Fruit fly (Drosophila melanogaster) whole organism, embryonic: ENCODE results near the gene papi.

Experiments used
- B-H1 ChIP-seq: fragments of 200-800 bp; sonication (Bioruptor generic); IDR thresholded peaks from 3 replicates; pipeline ENCODE4 v1.3.6; 2022; ENCODE audit warnings: missing biosample characterization, missing genetic modification characterization
- Bgb ChIP-seq: fragments of 200-800 bp; sonication (Bioruptor generic); IDR thresholded peaks from 2 replicates; pipeline ENCODE4 v1.3.6; 2022; ENCODE audit warnings: missing biosample characterization, missing genetic modification characterization; ENCODE audit not compliant: partially characterized antibody
- Bteb2 ChIP-seq: fragments of 200-800 bp; sonication (Bioruptor generic); optimal IDR thresholded peaks from 2 replicates; lab custom pipeline; 2016; ENCODE audit warnings: missing biosample characterization, missing genetic modification characterization
- CG10209 ChIP-seq: fragments of 200-800 bp; sonication (Bioruptor generic); optimal IDR thresholded peaks from 3 replicates; lab custom pipeline; 2017; ENCODE audit warnings: missing biosample characterization, mild to moderate bottlenecking, missing genetic modification characterization, missing genetic modification reagents
- CG10462 ChIP-seq: fragments of 200-800 bp; sonication (Bioruptor generic); optimal IDR thresholded peaks from 2 replicates; lab custom pipeline; 2016; ENCODE audit warnings: missing biosample characterization, missing genetic modification characterization
- CG12071 ChIP-seq: fragments of 200-800 bp; sonication (Bioruptor generic); optimal IDR thresholded peaks from 3 replicates; lab custom pipeline; 2018; ENCODE audit warnings: missing biosample characterization, mild to moderate bottlenecking, missing genetic modification characterization
- CG12769 ChIP-seq: fragments of 200-800 bp; sonication (Bioruptor generic); optimal IDR thresholded peaks from 2 replicates; lab custom pipeline; 2019; ENCODE audit warnings: missing biosample characterization, mild to moderate bottlenecking, missing genetic modification characterization, moderate library complexity
- CG1647 ChIP-seq: fragments of 200-800 bp; sonication (Bioruptor generic); optimal IDR thresholded peaks from 3 replicates; lab custom pipeline; 2016; ENCODE audit warnings: missing biosample characterization, missing genetic modification characterization
- CG17361 ChIP-seq: fragments of 200-800 bp; sonication (Bioruptor generic); IDR thresholded peaks from 3 replicates; pipeline ENCODE4 v1.3.6; 2022; ENCODE audit warnings: missing biosample characterization, missing genetic modification characterization
- CG18599 ChIP-seq: fragments of 200-800 bp; sonication (Bioruptor generic); optimal IDR thresholded peaks from 3 replicates; lab custom pipeline; 2017; ENCODE audit warnings: missing biosample characterization, missing genetic modification characterization, mild to moderate bottlenecking, moderate library complexity, missing genetic modification reagents
- CG2875 ChIP-seq: fragments of 200-800 bp; sonication (Bioruptor generic); optimal IDR thresholded peaks from 2 replicates; lab custom pipeline; 2017; ENCODE audit warnings: missing biosample characterization, mild to moderate bottlenecking, missing genetic modification characterization, missing genetic modification reagents
- CG2889 ChIP-seq: fragments of 200-800 bp; sonication (Bioruptor generic); IDR thresholded peaks from 3 replicates; pipeline ENCODE4 v1.3.6; 2022; ENCODE audit warnings: missing biosample characterization, missing genetic modification characterization
- CG32532 ChIP-seq: fragments of 200-800 bp; sonication (Bioruptor generic); IDR thresholded peaks from 2 replicates; pipeline ENCODE4 v1.3.6; 2022; ENCODE audit warnings: missing biosample characterization, missing genetic modification characterization
- CG3726 ChIP-seq: fragments of 200-800 bp; sonication (Bioruptor generic); IDR thresholded peaks from 3 replicates; pipeline ENCODE4, ENCODE4 v1.3.6; 2022; ENCODE audit warnings: missing biosample characterization, missing genetic modification characterization
- CG4854 ChIP-seq: fragments of 200-800 bp; sonication (Bioruptor generic); optimal IDR thresholded peaks from 2 replicates; lab custom pipeline; 2016; ENCODE audit warnings: missing biosample characterization, missing genetic modification characterization, inconsistent platforms
- CG5180 ChIP-seq: fragments of 200-800 bp; sonication (Bioruptor generic); optimal IDR thresholded peaks from 3 replicates; lab custom pipeline; 2017; ENCODE audit warnings: missing biosample characterization, missing genetic modification characterization, mild to moderate bottlenecking, moderate library complexity, missing genetic modification reagents
- CG8290 ChIP-seq, 3 experiments: fragments of 200-800 bp; sonication (Bioruptor generic); optimal IDR thresholded peaks; 2 replicates each; lab custom pipeline; 2016 to 2019; ENCODE audit warnings: missing biosample characterization in 3 of 3, missing genetic modification characterization in 3 of 3, mild to moderate bottlenecking in 2 of 3, moderate library complexity in 1 of 3
- CG9727 ChIP-seq: fragments of 200-800 bp; sonication (Bioruptor generic); optimal IDR thresholded peaks from 3 replicates; lab custom pipeline; 2017; ENCODE audit warnings: missing biosample characterization, mild to moderate bottlenecking, missing genetic modification characterization
- CG9876 ChIP-seq: fragments of 200-800 bp; sonication (Bioruptor generic); optimal IDR thresholded peaks from 2 replicates; lab custom pipeline; 2016; ENCODE audit warnings: missing biosample characterization, missing genetic modification characterization
- Dek ChIP-seq: fragments of 200-800 bp; sonication (Bioruptor generic); optimal IDR thresholded peaks from 3 replicates; lab custom pipeline; 2019; ENCODE audit warnings: missing biosample characterization, mild to moderate bottlenecking, missing genetic modification characterization, moderate library complexity
- Dll ChIP-seq: fragments of 200-800 bp; sonication (Bioruptor generic); IDR thresholded peaks from 4 replicates; pipeline ENCODE4 v1.3.6; 2022; ENCODE audit warnings: missing biosample characterization, missing genetic modification characterization; ENCODE audit not compliant: partially characterized antibody
- Dp ChIP-seq: fragments of 200-800 bp; sonication (Bioruptor generic); optimal IDR thresholded peaks from 2 replicates; lab custom pipeline; 2018; ENCODE audit warnings: missing biosample characterization, mild to moderate bottlenecking, missing genetic modification characterization, moderate library complexity
- Gsc ChIP-seq: fragments of 200-800 bp; sonication (Bioruptor generic); IDR thresholded peaks from 2 replicates; pipeline ENCODE4 v1.3.6; 2022; ENCODE audit warnings: missing biosample characterization, missing genetic modification characterization
- H2.0 ChIP-seq: fragments of 200-800 bp; sonication (Bioruptor generic); IDR thresholded peaks from 2 replicates; pipeline ENCODE4 v1.3.6; 2022; ENCODE audit warnings: missing biosample characterization, missing genetic modification characterization
- MTF-1 ChIP-seq: fragments of 200-800 bp; sonication (Bioruptor generic); optimal IDR thresholded peaks from 2 replicates; lab custom pipeline; 2018; ENCODE audit warnings: missing biosample characterization, mild to moderate bottlenecking, missing genetic modification characterization, borderline replicate concordance
- Mrtf ChIP-seq: fragments of 200-800 bp; sonication (Bioruptor generic); IDR thresholded peaks from 3 replicates; pipeline ENCODE4 v1.3.6; 2022; ENCODE audit warnings: missing biosample characterization, missing genetic modification characterization
- NFAT ChIP-seq: fragments of 200-800 bp; sonication (Bioruptor generic); IDR thresholded peaks from 2 replicates; pipeline ENCODE4 v1.3.6; 2022; ENCODE audit warnings: missing biosample characterization, missing genetic modification characterization
- Neu2 ChIP-seq: fragments of 200-800 bp; sonication (Bioruptor generic); optimal IDR thresholded peaks from 3 replicates; lab custom pipeline; 2016; ENCODE audit warnings: missing biosample characterization, missing genetic modification characterization, borderline replicate concordance
- Xbp1 ChIP-seq: fragments of 200-800 bp; sonication (Bioruptor generic); optimal IDR thresholded peaks from 3 replicates; lab custom pipeline; 2016; ENCODE audit warnings: missing biosample characterization, mild to moderate bottlenecking, missing genetic modification characterization
- YL-1 ChIP-seq: fragments of 200-800 bp; sonication (Bioruptor generic); optimal IDR thresholded peaks from 3 replicates; lab custom pipeline; 2017; ENCODE audit warnings: missing biosample characterization, mild to moderate bottlenecking, missing genetic modification characterization
- ab ChIP-seq: fragments of 200-800 bp; sonication (Bioruptor generic); optimal IDR thresholded peaks from 2 replicates; lab custom pipeline; 2016; ENCODE audit warnings: missing biosample characterization, missing genetic modification characterization
- az2 ChIP-seq: fragments of 200-800 bp; sonication (Bioruptor generic); optimal IDR thresholded peaks from 3 replicates; lab custom pipeline; 2016; ENCODE audit warnings: missing biosample characterization, missing genetic modification characterization
- bowl ChIP-seq: fragments of 200-800 bp; sonication (Bioruptor generic); IDR thresholded peaks from 2 replicates; pipeline ENCODE4 v1.3.6; 2022; ENCODE audit warnings: missing biosample characterization, missing genetic modification characterization
- corto ChIP-seq: fragments of 200-800 bp; sonication (Bioruptor generic); optimal IDR thresholded peaks from 2 replicates; lab custom pipeline; 2016; ENCODE audit warnings: missing biosample characterization, mild to moderate bottlenecking, missing genetic modification characterization, moderate library complexity
- fd3F ChIP-seq: fragments of 200-800 bp; sonication (Bioruptor generic); optimal IDR thresholded peaks from 2 replicates; lab custom pipeline; 2018; ENCODE audit warnings: missing biosample characterization, mild to moderate bottlenecking, missing genetic modification characterization, moderate library complexity
- fd96Cb ChIP-seq: fragments of 200-800 bp; sonication (Bioruptor generic); optimal IDR thresholded peaks from 2 replicates; lab custom pipeline; 2018; ENCODE audit warnings: missing biosample characterization, mild to moderate bottlenecking, missing genetic modification characterization, moderate library complexity
- gce ChIP-seq: fragments of 200-800 bp; sonication (Bioruptor generic); IDR thresholded peaks from 3 replicates; pipeline ENCODE4 v1.3.6; 2022; ENCODE audit warnings: missing biosample characterization, missing genetic modification characterization
- gcm ChIP-seq: fragments of 200-800 bp; sonication (Bioruptor generic); optimal IDR thresholded peaks from 2 replicates; lab custom pipeline; 2019; ENCODE audit warnings: missing biosample characterization, mild to moderate bottlenecking, missing genetic modification characterization, moderate library complexity
- hkb ChIP-seq, 2 experiments: fragments of 200-800 bp in 1 of 2; fragments of >200 bp in 1 of 2; sonication (Bioruptor generic) in 1 of 2; IDR thresholded peaks in 1 of 2; optimal IDR thresholded peaks in 1 of 2; 2 replicates each; pipeline versions ENCODE4 v1.3.6 to Lab custom; 2017 to 2022; ENCODE audit warnings: missing biosample characterization in 1 of 2, missing genetic modification characterization in 1 of 2
- kay ChIP-seq: fragments of 200-800 bp; sonication (Bioruptor generic); optimal IDR thresholded peaks from 2 replicates; lab custom pipeline; 2016; ENCODE audit warnings: missing biosample characterization, missing genetic modification characterization
- mam ChIP-seq: fragments of 200-800 bp; sonication (Bioruptor generic); optimal IDR thresholded peaks from 3 replicates; lab custom pipeline; 2016; ENCODE audit warnings: missing biosample characterization, missing genetic modification characterization
- otp ChIP-seq: fragments of 200-800 bp; sonication (Bioruptor generic); IDR thresholded peaks from 3 replicates; pipeline ENCODE4, ENCODE4 v1.3.6; 2022; ENCODE audit warnings: missing biosample characterization, missing genetic modification characterization
- pzg ChIP-seq: fragments of 200-800 bp; sonication (Bioruptor generic); optimal IDR thresholded peaks from 3 replicates; lab custom pipeline; 2018; ENCODE audit warnings: missing biosample characterization, mild to moderate bottlenecking, missing genetic modification characterization, moderate library complexity
- salm ChIP-seq: fragments of 200-800 bp; sonication (Bioruptor generic); optimal IDR thresholded peaks from 2 replicates; lab custom pipeline; 2018; ENCODE audit warnings: missing biosample characterization, mild to moderate bottlenecking, missing genetic modification characterization
- tio ChIP-seq: fragments of 200-800 bp; sonication (Bioruptor generic); optimal IDR thresholded peaks from 2 replicates; lab custom pipeline; 2017; ENCODE audit warnings: missing biosample characterization, missing genetic modification characterization, inconsistent platforms
- tx ChIP-seq: fragments of 200-800 bp; sonication (Bioruptor generic); optimal IDR thresholded peaks from 2 replicates; lab custom pipeline; 2016; ENCODE audit warnings: missing biosample characterization, missing genetic modification characterization
- zen ChIP-seq: fragments of 200-800 bp; sonication (Bioruptor generic); optimal IDR thresholded peaks from 3 replicates; lab custom pipeline; 2018; ENCODE audit warnings: missing biosample characterization, mild to moderate bottlenecking, missing genetic modification characterization, moderate library complexity

The papi gene

DNA sequence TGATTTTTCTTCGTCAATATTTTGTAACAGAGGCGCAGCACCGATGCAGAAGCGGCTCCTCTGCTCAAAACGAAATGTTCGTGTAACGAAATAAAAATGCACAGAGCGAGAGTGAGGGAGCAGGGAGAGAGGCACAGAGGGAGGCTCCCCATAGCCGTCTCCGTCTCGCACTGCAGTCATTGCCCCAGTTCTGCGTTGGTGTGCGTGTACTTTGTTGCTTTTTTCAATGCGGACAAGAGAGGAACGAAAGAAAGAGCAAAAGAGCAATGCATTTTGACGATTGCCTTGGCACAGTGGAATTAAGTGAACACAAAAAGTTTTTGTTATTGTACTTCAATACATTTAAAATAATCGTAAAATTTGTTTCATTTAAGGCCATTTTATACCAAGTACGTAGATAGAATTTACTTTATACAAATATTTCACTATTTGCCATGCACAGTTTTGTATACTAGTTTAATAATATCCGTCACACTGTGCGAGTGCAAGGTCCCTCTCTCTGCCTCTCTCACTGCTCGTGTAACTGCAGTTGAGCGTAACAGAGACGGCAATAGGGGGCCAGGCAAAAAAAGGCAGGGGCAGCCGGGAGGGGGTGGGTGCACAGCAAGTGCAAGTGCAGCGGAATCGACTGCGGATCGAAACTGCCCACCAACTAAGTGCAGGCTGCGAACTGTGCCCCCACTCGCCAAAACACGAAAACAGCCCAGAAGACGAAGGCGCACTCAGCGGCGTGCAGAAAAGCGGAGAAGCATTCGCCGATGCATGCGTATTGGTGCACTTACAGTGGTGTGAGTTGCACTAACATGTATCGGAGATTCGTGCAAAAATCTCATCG, 18.3 kb upstream of the papi start (continued):
- peak; percentile 100 for TF ChIP-seq fd96Cb (tag; lab: Kevin White, UChicago)
- peak; percentile 94 for TF ChIP-seq CG2889 (GFP tag; lab: Robert Waterston, UW)
- TF ChIP-seq NFAT (GFP tag; lab: Robert Waterston, UW) = peak; percentile 80
- peak; percentile 99 for TF ChIP-seq CG10462 (GFP tag; lab: Kevin White, UChicago)
- peak; percentile 98 for TF ChIP-seq B-H1
- TF ChIP-seq CG10209 = peak; percentile 98
- TF ChIP-seq Bteb2 = peak; percentile 93
- peak; percentile 99 for TF ChIP-seq Xbp1 (GFP tag; lab: Kevin White, UChicago)
- peak; percentile 26 for TF ChIP-seq Dp
- TF ChIP-seq gce (GFP tag; lab: Robert Waterston, UW) = peak; percentile 100
- peak; percentile 100 for TF ChIP-seq CG9727 (GFP tag; lab: Kevin White, UChicago)
- peak; percentile 99 for TF ChIP-seq H2.0 (GFP tag; lab: Robert Waterston, UW)
- TF ChIP-seq Bgb (GFP tag; lab: Robert Waterston, UW) = peak; percentile 34; the same call in 1 of the 2 replicates
- TF ChIP-seq pzg = no peak
- peak; percentile 76 for TF ChIP-seq fd3F (GFP tag; lab: Kevin White, UChicago)
- TF ChIP-seq CG32532 (GFP tag; lab: Robert Waterston, UW) = peak; percentile 85
- TF ChIP-seq az2 (GFP tag; lab: Kevin White, UChicago) = peak; percentile 100
- peak; percentile 99 for TF ChIP-seq salm
- peak; percentile 68; the same call in 3 of the 4 replicates for TF ChIP-seq Dll (GFP tag; lab: Robert Waterston, UW)
- TF ChIP-seq CG18599 (GFP tag; lab: Kevin White, UChicago) = peak; percentile 95
- TF ChIP-seq tx (GFP tag; lab: Kevin White, UChicago) = peak; percentile 97
- TF ChIP-seq tio = peak; percentile 97
- TF ChIP-seq CG1647 (GFP tag; lab: Kevin White, UChicago) = peak; percentile 96
- TF ChIP-seq Neu2 (GFP tag; lab: Kevin White, UChicago) = peak; percentile 96
- TF ChIP-seq zen (tag; lab: Kevin White, UChicago) = peak; percentile 99
- peak; percentile 99 for TF ChIP-seq CG8290 (GFP tag; optimal IDR thresholded peaks at IDR 0.05; lab: Kevin White, UChicago)
- TF ChIP-seq CG8290 (tag; optimal IDR thresholded peaks at IDR 0.05; lab: Kevin White, UChicago) = peak; percentile 95 to 98
- TF ChIP-seq CG5180 (GFP tag; lab: Kevin White, UChicago) = peak; percentile 91
- TF ChIP-seq corto (GFP tag; lab: Kevin White, UChicago) = peak; percentile 99
- peak; percentile 95 for TF ChIP-seq ab
- TF ChIP-seq mam (GFP tag; lab: Kevin White, UChicago) = peak; percentile 90
- TF ChIP-seq Gsc (GFP tag; lab: Robert Waterston, UW) = peak; percentile 98
- peak; percentile 94 for TF ChIP-seq YL-1 (GFP tag; lab: Kevin White, UChicago)
- TF ChIP-seq CG2875 = peak; percentile 100
- TF ChIP-seq kay (GFP tag; lab: Kevin White, UChicago) = peak; percentile 98
- TF ChIP-seq hkb (optimal IDR thresholded peaks at IDR 0.05; lab: Kevin White, UChicago) = no peak
- TF ChIP-seq hkb (GFP tag; IDR thresholded peaks at IDR 0.05; lab: Robert Waterston, UW) = peak; percentile 99
- peak; percentile 97 for TF ChIP-seq CG12071
- TF ChIP-seq CG17361 (GFP tag; lab: Robert Waterston, UW) = peak; percentile 99
- TF ChIP-seq gcm (GFP tag; lab: Kevin White, UChicago) = peak; percentile 100
- TF ChIP-seq MTF-1 (GFP tag; lab: Kevin White, UChicago) = peak; percentile 98
- TF ChIP-seq Dek = peak; percentile 92
- peak; percentile 95 for TF ChIP-seq bowl
- peak; percentile 87 for TF ChIP-seq CG9876 (GFP tag; lab: Kevin White, UChicago)
- peak; percentile 98 for TF ChIP-seq CG3726 (GFP tag; lab: Robert Waterston, UW)
- peak; percentile 94 for TF ChIP-seq CG12769
- peak; percentile 97 for TF ChIP-seq Mrtf
- peak; percentile 99 for TF ChIP-seq otp (GFP tag; lab: Robert Waterston, UW)
- peak; percentile 96 for TF ChIP-seq CG4854 (GFP tag; lab: Kevin White, UChicago)
